In genomic region chrIII:2454757-2455306, ce11 we compare ENCODE assay signal across 5 worm cellular contexts.
TF ChIP-seq lines count a peak whose summit lies in the region.

Gene nhr-121, minus strand, starts transcription at chrIII:2454807.

TF ChIP-seq in whole organism, L1 larva, 84 proteins besides CTCF, POLR2A, EP300 and RAD21:
- TF ChIP-seq nhr-20 (tag; optimal IDR thresholded peaks at IDR 0.05; lab: Kevin White, UChicago): no peak
- peak in 1 of 2 experiments; percentile 37 for TF ChIP-seq lin-35 (GFP tag; optimal IDR thresholded peaks at IDR 0.05; lab: Kevin White, UChicago)
- TF ChIP-seq elt-2 (tag; optimal IDR thresholded peaks at IDR 0.05; lab: Kevin White, UChicago): peak; percentile 63
- no peak for TF ChIP-seq grh-1 (GFP tag; IDR thresholded peaks at IDR 0.05; lab: Robert Waterston, UW)
- TF ChIP-seq nhr-84 (tag; optimal IDR thresholded peaks at IDR 0.05; lab: Kevin White, UChicago): no peak
- no peak for TF ChIP-seq pag-3 (tag; optimal IDR thresholded peaks at IDR 0.05; lab: Kevin White, UChicago; ENCODE audit: borderline replicate concordance, insufficient read depth)
- no peak for TF ChIP-seq sox-4 (tag; optimal IDR thresholded peaks at IDR 0.05; lab: Kevin White, UChicago)
TF ChIP-seq in whole organism, L1 larva: peak in this region for 2.

TF ChIP-seq in whole organism, L2 larva, 48 proteins besides CTCF, POLR2A, EP300 and RAD21:
- TF ChIP-seq fos-1 (tag; optimal IDR thresholded peaks at IDR 0.05; lab: Kevin White, UChicago) (peak; percentile 44), R02D3.7 (tag; optimal IDR thresholded peaks at IDR 0.05; lab: Kevin White, UChicago) (no peak)

TF ChIP-seq in whole organism, L3 larva, 47 proteins besides CTCF, POLR2A, EP300 and RAD21:
- TF ChIP-seq pqm-1 (tag; optimal IDR thresholded peaks at IDR 0.05; lab: Kevin White, UChicago) (peak; percentile 97), elt-2 (tag; optimal IDR thresholded peaks at IDR 0.05; lab: Kevin White, UChicago) (peak; percentile 82), ceh-9 (tag; optimal IDR thresholded peaks at IDR 0.05; lab: Kevin White, UChicago) (no peak), nhr-11 (tag; optimal IDR thresholded peaks at IDR 0.05; lab: Kevin White, UChicago) (no peak), egl-27 (tag; optimal IDR thresholded peaks at IDR 0.05; lab: Kevin White, UChicago) (no peak), elt-1 (tag; optimal IDR thresholded peaks at IDR 0.05; lab: Kevin White, UChicago) (no peak), lsy-12 (tag; optimal IDR thresholded peaks at IDR 0.05; lab: Kevin White, UChicago) (no peak), jun-1 (tag; optimal IDR thresholded peaks at IDR 0.05; lab: Kevin White, UChicago) (peak; percentile 21), pha-4 (tag; optimal IDR thresholded peaks at IDR 0.05; lab: Kevin White, UChicago) (peak; percentile 39)
TF ChIP-seq in whole organism, L3 larva: peak in this region for 4.

TF ChIP-seq in whole organism, L4 larva, 104 proteins besides CTCF, POLR2A, EP300 and RAD21:
- TF ChIP-seq daf-16 (GFP tag; optimal IDR thresholded peaks at IDR 0.05; lab: Kevin White, UChicago) (no peak), daf-16 (tag; optimal IDR thresholded peaks at IDR 0.05; lab: Kevin White, UChicago) (peak; percentile 60), jun-1 (tag; optimal IDR thresholded peaks at IDR 0.05; lab: Kevin White, UChicago) (no peak), dmd-6 (GFP tag; IDR thresholded peaks at IDR 0.05; lab: Robert Waterston, UW) (peak; percentile 70), sdz-12 (GFP tag; optimal IDR thresholded peaks at IDR 0.05; lab: Kevin White, UChicago) (no peak), lin-39 (tag; optimal IDR thresholded peaks at IDR 0.05; lab: Kevin White, UChicago) (no peak), pqm-1 (tag; optimal IDR thresholded peaks at IDR 0.05; lab: Kevin White, UChicago) (peak; percentile 10), mdl-1 (tag; optimal IDR thresholded peaks at IDR 0.05; lab: Kevin White, UChicago) (peak in 1 of 2 experiments; percentile 62), mdt-29 (GFP tag; IDR thresholded peaks at IDR 0.05; lab: Robert Waterston, UW) (0 out of 2 replicates have a peak, but pooled peaks have one; percentile 12), nhr-77 (tag; optimal IDR thresholded peaks at IDR 0.05; lab: Kevin White, UChicago) (peak; percentile 57), dve-1 (tag; optimal IDR thresholded peaks at IDR 0.05; lab: Kevin White, UChicago; ENCODE audit: insufficient read depth) (peak; percentile 72), egl-43 (GFP tag; IDR thresholded peaks at IDR 0.05; lab: Robert Waterston, UW) (no peak), aha-1 (tag; lab: Kevin White, UChicago) (peak; percentile 92), T20F7.1 (GFP tag; optimal IDR thresholded peaks at IDR 0.05; lab: Kevin White, UChicago) (peak; percentile 20), nhr-28 (tag; optimal IDR thresholded peaks at IDR 0.05; lab: Kevin White, UChicago) (peak; percentile 96), hlh-11 (tag; optimal IDR thresholded peaks at IDR 0.05; lab: Kevin White, UChicago) (peak; percentile 61), hlh-30 (tag; optimal IDR thresholded peaks at IDR 0.05; lab: Kevin White, UChicago; ENCODE audit: insufficient read depth) (no peak)

TF ChIP-seq in whole organism, young adult, 124 proteins besides CTCF, POLR2A, EP300 and RAD21:
- no peak for TF ChIP-seq dox-1 (GFP tag; IDR thresholded peaks at IDR 0.05; lab: Robert Waterston, UW)
- TF ChIP-seq ztf-3 (GFP tag; optimal IDR thresholded peaks at IDR 0.05; lab: Kevin White, UChicago): no peak
- TF ChIP-seq hsf-1 (GFP tag; IDR thresholded peaks at IDR 0.05; lab: Robert Waterston, UW): no peak
- no peak for TF ChIP-seq nfya-2 (GFP tag; IDR thresholded peaks at IDR 0.05; lab: Robert Waterston, UW)
- TF ChIP-seq nhr-27 (tag; optimal IDR thresholded peaks at IDR 0.05; lab: Kevin White, UChicago): no peak
- no peak for TF ChIP-seq F37B4.10 (GFP tag; IDR thresholded peaks at IDR 0.05; lab: Robert Waterston, UW)
- no peak for TF ChIP-seq D2030.7 (GFP tag; IDR thresholded peaks at IDR 0.05; lab: Robert Waterston, UW)
- TF ChIP-seq hmg-20 (GFP tag; IDR thresholded peaks at IDR 0.05; lab: Robert Waterston, UW): no peak
- peak; percentile 23; the same call in 1 of the 2 replicates for TF ChIP-seq hmg-1.2 (GFP tag; IDR thresholded peaks at IDR 0.05; lab: Robert Waterston, UW)
- TF ChIP-seq F57A8.1 (GFP tag; optimal IDR thresholded peaks at IDR 0.05; lab: Kevin White, UChicago): no peak
- no peak for TF ChIP-seq Y56A3A.18 (GFP tag; IDR thresholded peaks at IDR 0.05; lab: Robert Waterston, UW)
- no peak for TF ChIP-seq atf-7 (tag; optimal IDR thresholded peaks at IDR 0.05; lab: Kevin White, UChicago)
- no peak for TF ChIP-seq lag-1 (GFP tag; IDR thresholded peaks at IDR 0.05; lab: Robert Waterston, UW)
- TF ChIP-seq snpc-4 (GFP tag; optimal IDR thresholded peaks at IDR 0.05; lab: Kevin White, UChicago): no peak
- TF ChIP-seq snpc-4 (tag; optimal IDR thresholded peaks at IDR 0.05; lab: Kevin White, UChicago): no peak
- TF ChIP-seq lsl-1 (GFP tag; optimal IDR thresholded peaks at IDR 0.05; lab: Kevin White, UChicago): no peak
- no peak for TF ChIP-seq mel-28 (tag; optimal IDR thresholded peaks at IDR 0.05; lab: Kevin White, UChicago; ENCODE audit: borderline replicate concordance)
- peak; percentile 81 for TF ChIP-seq nhr-80 (tag; optimal IDR thresholded peaks at IDR 0.05; lab: Kevin White, UChicago)
